Worm (Caenorhabditis elegans): ENCODE data around the gene Y71H2B.2.
"Not testable (repeated sequence)": the region's sequence is repeated elsewhere in the genome, so short reads cannot be mapped to it uniquely, and the experiment has no call there.

The Y71H2B.2 gene

ce11 chrIII:2597753-2598152, 25.2 kb upstream of the Y71H2B.2 start, which contains the start of gene mdt-19:
TSS of gene mdt-19 (plus strand) at chrIII:2598053.
- TF ChIP-seq blmp-1 (tag; optimal IDR thresholded peaks at IDR 0.05) (no peak), snpc-4 (tag; optimal IDR thresholded peaks at IDR 0.05) (no peak), sem-2 (GFP tag; optimal IDR thresholded peaks at IDR 0.05) (no peak), unc-39 (tag; optimal IDR thresholded peaks at IDR 0.05) (no peak), unc-62 (GFP tag; optimal IDR thresholded peaks at IDR 0.05) (no peak), nhr-2 (tag; optimal IDR thresholded peaks at IDR 0.05) (no peak), mep-1 (tag; optimal IDR thresholded peaks at IDR 0.05) (no peak), nhr-28 (tag; optimal IDR thresholded peaks at IDR 0.05) (no peak), mls-2 (tag; optimal IDR thresholded peaks at IDR 0.05) (no peak), flh-1 (GFP tag; optimal IDR thresholded peaks at IDR 0.05) (no peak), elt-1 (tag; optimal IDR thresholded peaks at IDR 0.05; ENCODE audit: borderline replicate concordance, insufficient read depth) (no peak), cnd-1 (tag; optimal IDR thresholded peaks at IDR 0.05) (no peak), ceh-39 (tag; optimal IDR thresholded peaks at IDR 0.05) (no peak), nhr-12 (tag; optimal IDR thresholded peaks at IDR 0.05) (no peak), hlh-1 (tag; optimal IDR thresholded peaks at IDR 0.05) (no peak), ztf-11 (tag; optimal IDR thresholded peaks at IDR 0.05) (no peak), ces-1 (GFP tag; optimal IDR thresholded peaks at IDR 0.05) (no peak), M03D4.4 (tag; optimal IDR thresholded peaks at IDR 0.05) (no peak)

DNA sequence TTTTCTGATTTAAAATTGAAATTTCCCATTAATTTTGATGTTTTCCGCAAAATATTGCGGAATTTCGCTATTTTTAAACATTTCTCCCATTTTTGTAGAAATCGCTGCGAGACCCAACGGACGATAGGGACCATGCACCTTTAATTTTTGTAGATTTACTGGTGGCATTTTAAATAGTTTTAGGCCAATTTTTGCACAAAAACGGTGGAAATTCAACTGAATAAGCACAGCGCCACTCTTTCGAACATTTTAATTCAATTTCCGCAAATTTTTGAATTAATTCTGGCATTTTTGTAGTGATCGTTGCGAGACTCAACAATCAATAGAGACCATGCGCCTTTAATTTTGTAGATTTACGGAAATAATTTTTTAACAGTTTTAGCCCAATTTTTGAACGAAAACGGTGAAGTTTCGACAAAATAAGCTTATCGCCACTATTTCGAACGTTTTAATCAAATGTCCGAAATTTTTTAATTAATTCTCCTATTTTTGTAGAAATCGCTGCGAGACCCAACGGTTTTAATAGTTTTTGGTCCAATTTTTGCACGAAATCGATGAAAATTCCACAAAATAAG, 24.4 kb upstream of the Y71H2B.2 start:
- TF ChIP-seq nhr-76 (tag; optimal IDR thresholded peaks at IDR 0.05) (no peak), mep-1 (tag; optimal IDR thresholded peaks at IDR 0.05) (no peak), bed-3 (GFP tag; optimal IDR thresholded peaks at IDR 0.05) (no peak), nhr-12 (tag; optimal IDR thresholded peaks at IDR 0.05) (no peak), lin-13 (tag; optimal IDR thresholded peaks at IDR 0.05) (no peak), sem-2 (GFP tag; optimal IDR thresholded peaks at IDR 0.05) (no peak), lin-32 (GFP tag; optimal IDR thresholded peaks at IDR 0.05) (no peak), unc-120 (tag; optimal IDR thresholded peaks at IDR 0.05; ENCODE audit: poor library complexity, severe bottlenecking) (no peak), unc-62 (GFP tag; optimal IDR thresholded peaks at IDR 0.05) (no peak), tbx-8 (GFP tag; optimal IDR thresholded peaks at IDR 0.05) (no peak), mls-2 (tag; optimal IDR thresholded peaks at IDR 0.05) (no peak), ces-1 (GFP tag; optimal IDR thresholded peaks at IDR 0.05) (no peak), nhr-2 (tag; optimal IDR thresholded peaks at IDR 0.05) (no peak), hlh-1 (tag; optimal IDR thresholded peaks at IDR 0.05) (no peak), zip-8 (tag; optimal IDR thresholded peaks at IDR 0.05) (no peak), lsy-2 (tag; optimal IDR thresholded peaks at IDR 0.05) (no peak), pha-4 (tag; optimal IDR thresholded peaks at IDR 0.05) (no peak), ceh-43 (GFP tag; optimal IDR thresholded peaks at IDR 0.05) (no peak), mab-5 (tag; optimal IDR thresholded peaks at IDR 0.05) (no peak), ceh-83 (GFP tag; optimal IDR thresholded peaks at IDR 0.05) (no peak)

- TF ChIP-seq blmp-1 (tag; optimal IDR thresholded peaks at IDR 0.05) (no peak), lin-32 (GFP tag; optimal IDR thresholded peaks at IDR 0.05) (no peak), nhr-76 (tag; optimal IDR thresholded peaks at IDR 0.05) (no peak), ceh-43 (GFP tag; optimal IDR thresholded peaks at IDR 0.05) (no peak), lsy-2 (tag; optimal IDR thresholded peaks at IDR 0.05) (no peak), nhr-237 (tag; optimal IDR thresholded peaks at IDR 0.05) (no peak), ceh-39 (tag; optimal IDR thresholded peaks at IDR 0.05) (no peak), lin-13 (tag; optimal IDR thresholded peaks at IDR 0.05) (no peak), ceh-83 (GFP tag; optimal IDR thresholded peaks at IDR 0.05) (no peak), M03D4.4 (tag; optimal IDR thresholded peaks at IDR 0.05) (no peak), ztf-11 (tag; optimal IDR thresholded peaks at IDR 0.05) (no peak), nhr-28 (tag; optimal IDR thresholded peaks at IDR 0.05) (no peak), ham-2 (GFP tag; optimal IDR thresholded peaks at IDR 0.05) (no peak), snpc-4 (tag; optimal IDR thresholded peaks at IDR 0.05) (no peak), elt-3 (tag; optimal IDR thresholded peaks at IDR 0.05) (no peak)
Observed at ce11 chrIII:2603671-2604070, 19.3 kb upstream of the Y71H2B.2 start, which contains the start of gene Y71H2B.11. TSS of gene Y71H2B.11 (plus strand) at chrIII:2603971.

DNA sequence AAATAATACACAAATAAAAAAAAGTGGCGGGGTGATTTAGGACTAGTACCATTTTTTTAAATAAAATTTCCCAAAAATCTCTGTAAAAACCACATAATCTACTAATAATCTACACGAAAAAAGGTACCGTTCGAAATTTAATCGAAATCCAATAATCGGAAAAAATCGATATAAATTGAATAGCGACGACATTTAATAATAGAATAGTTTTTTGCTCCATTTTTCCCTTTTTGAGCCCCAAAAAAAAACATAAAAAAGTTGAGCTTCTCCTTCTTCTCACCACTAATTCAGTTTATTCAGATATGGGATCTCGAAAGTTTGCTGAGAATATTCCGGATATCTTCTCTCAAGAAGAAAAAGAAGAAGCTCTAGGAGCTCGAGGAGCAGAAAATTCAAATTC, 15.3 kb upstream of the Y71H2B.2 start, which contains the start of gene Y71H2B.5:
Gene Y71H2B.5 (plus strand): TSS at position 301 of the 400 bp plus-strand sequence.
- not testable (repeated sequence) for TF ChIP-seq elt-1 (tag; optimal IDR thresholded peaks at IDR 0.05; ENCODE audit: borderline replicate concordance, insufficient read depth); ztf-11 (tag; optimal IDR thresholded peaks at IDR 0.05); tbx-8 (GFP tag; optimal IDR thresholded peaks at IDR 0.05)
